Fruit fly (Drosophila melanogaster) whole organism: Measurements from ENCODE around the gene CG7381.

Source experiments
- CG8478 ChIP-seq: fragments of >200 bp; optimal IDR thresholded peaks from 2 replicates; lab custom pipeline; 2018; ENCODE audit warnings: inconsistent platforms
- EcR ChIP-seq, 2 experiments: fragments of >200 bp; optimal IDR thresholded peaks; 2 replicates each; lab custom pipeline; 2017; ENCODE audit warnings: missing biosample characterization in 2 of 2, missing genetic modification characterization in 2 of 2, missing genetic modification reagents in 2 of 2
- pan ChIP-seq: fragments of >200 bp; optimal IDR thresholded peaks from 2 replicates; lab custom pipeline; 2017
- usp ChIP-seq: fragments of >200 bp; optimal IDR thresholded peaks from 2 replicates; lab custom pipeline; 2017; ENCODE audit warnings: missing biosample characterization, missing genetic modification characterization, mixed read lengths

- TF ChIP-seq CG8478 (lab: Kevin White, UChicago) (no peak), EcR (GFP tag; optimal IDR thresholded peaks at IDR 0.05; lab: Kevin White, UChicago) (peak; percentile 35 to 64), pan (lab: Kevin White, UChicago) (no peak), usp (GFP tag; lab: Kevin White, UChicago) (no peak)
Observed at dm6 chr3R:12981334-12982166, 4.3 kb upstream of the CG7381 start.
